Fruit fly (Drosophila melanogaster): Measurements from ENCODE around the gene CG43124.

DNA sequence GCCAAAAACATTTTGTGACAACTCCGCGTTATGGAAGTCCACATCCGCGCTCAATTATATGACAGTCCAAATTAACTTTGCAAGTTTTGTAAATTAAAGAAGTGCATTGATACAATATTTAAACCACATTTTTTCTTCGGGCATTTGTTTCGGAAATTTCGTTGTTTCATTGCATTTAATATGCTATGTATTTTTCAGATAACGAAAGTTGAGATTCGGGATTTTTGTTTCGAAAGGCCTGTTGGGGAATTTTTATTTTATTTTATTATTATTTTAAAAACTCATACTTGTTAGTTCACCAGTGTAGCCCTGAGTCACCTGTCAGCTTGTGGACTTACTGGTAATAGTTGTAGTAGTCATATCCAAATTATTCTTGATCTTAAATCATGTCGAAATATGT is 29.2 kb upstream of the CG43124 start, which contains the start of gene UQCR-14L:
- no peak for TF ChIP-seq insv (optimal IDR thresholded peaks at IDR 0.05)
- no peak for TF ChIP-seq Sin3A (optimal IDR thresholded peaks at IDR 0.05)
- TF ChIP-seq Myc (optimal IDR thresholded peaks at IDR 0.05): no peak
- TF ChIP-seq psq (optimal IDR thresholded peaks at IDR 0.05): no peak
- no peak for TF ChIP-seq ttk (optimal IDR thresholded peaks at IDR 0.05)
